Fruit fly (Drosophila melanogaster): ENCODE data around the gene CG14864.

dm6 chr3R:15305246-15305645 is 36.9 kb upstream of the CG14864 start:
- TF ChIP-seq Sin3A (optimal IDR thresholded peaks at IDR 0.05) = no peak
- TF ChIP-seq psq (optimal IDR thresholded peaks at IDR 0.05) = no peak
- no peak for TF ChIP-seq ttk (optimal IDR thresholded peaks at IDR 0.05)
- TF ChIP-seq h (optimal IDR thresholded peaks at IDR 0.05) = no peak
- TF ChIP-seq Myc (optimal IDR thresholded peaks at IDR 0.05) = no peak
- no peak for TF ChIP-seq insv (optimal IDR thresholded peaks at IDR 0.05)

All from Kc167 (cell line).